Fruit fly (Drosophila melanogaster) whole organism, embryonic: ENCODE results near the gene CG32483.

ENCODE experiments used
- Abd-B ChIP-seq: fragments of 200-800 bp; sonication (Bioruptor generic); optimal IDR thresholded peaks from 2 replicates; lab custom pipeline; 2018; ENCODE audit warnings: missing biosample characterization, mild to moderate bottlenecking, missing genetic modification characterization, moderate library complexity
- CG12659 ChIP-seq: fragments of 200-800 bp; sonication (Bioruptor generic); optimal IDR thresholded peaks from 3 replicates; lab custom pipeline; 2017; ENCODE audit warnings: mild to moderate bottlenecking, missing biosample characterization, missing genetic modification reagents, missing genetic modification characterization
- CG13123 ChIP-seq: fragments of 200-800 bp; sonication (Bioruptor generic); optimal IDR thresholded peaks from 2 replicates; lab custom pipeline; 2016; ENCODE audit warnings: missing biosample characterization, missing genetic modification characterization
- CG13287 ChIP-seq: fragments of 200-800 bp; sonication (Bioruptor generic); IDR thresholded peaks from 2 replicates; pipeline ENCODE4 v1.3.6; 2022; ENCODE audit warnings: missing biosample characterization, missing genetic modification characterization; ENCODE audit not compliant: partially characterized antibody
- CG13424 ChIP-seq: fragments of 200-800 bp; sonication (Bioruptor generic); optimal IDR thresholded peaks from 2 replicates; lab custom pipeline; 2019; ENCODE audit warnings: missing biosample characterization, mild to moderate bottlenecking, missing genetic modification characterization, moderate library complexity
- CG13775 ChIP-seq: fragments of 200-800 bp; sonication (Bioruptor generic); optimal IDR thresholded peaks from 3 replicates; lab custom pipeline; 2017; ENCODE audit warnings: missing biosample characterization, mild to moderate bottlenecking, missing genetic modification characterization
- CG13894 ChIP-seq: fragments of 200-800 bp; sonication (Bioruptor generic); optimal IDR thresholded peaks from 3 replicates; lab custom pipeline; 2018; ENCODE audit warnings: missing biosample characterization, mild to moderate bottlenecking, missing genetic modification characterization, moderate library complexity
- CG14965 ChIP-seq: fragments of 200-800 bp; sonication (Bioruptor generic); optimal IDR thresholded peaks from 2 replicates; lab custom pipeline; 2016; ENCODE audit warnings: missing biosample characterization, missing genetic modification characterization, borderline replicate concordance
- CG15479 ChIP-seq: fragments of 200-800 bp; sonication (Bioruptor generic); optimal IDR thresholded peaks from 3 replicates; lab custom pipeline; 2019; ENCODE audit warnings: missing biosample characterization, mild to moderate bottlenecking, missing genetic modification characterization, moderate library complexity
- CG1603 ChIP-seq: fragments of 200-800 bp; sonication (Bioruptor generic); optimal IDR thresholded peaks from 2 replicates; lab custom pipeline; 2019; ENCODE audit warnings: missing biosample characterization, mild to moderate bottlenecking, missing genetic modification characterization, moderate library complexity
- CG16815 ChIP-seq: fragments of 200-800 bp; sonication (Bioruptor generic); optimal IDR thresholded peaks from 3 replicates; lab custom pipeline; 2017; ENCODE audit warnings: missing biosample characterization, mild to moderate bottlenecking, missing genetic modification characterization
- CG2116 ChIP-seq: fragments of 200-800 bp; sonication (Bioruptor generic); optimal IDR thresholded peaks from 3 replicates; lab custom pipeline; 2018; ENCODE audit warnings: missing biosample characterization, mild to moderate bottlenecking, missing genetic modification characterization
- CG4854 ChIP-seq: fragments of 200-800 bp; sonication (Bioruptor generic); optimal IDR thresholded peaks from 2 replicates; lab custom pipeline; 2016; ENCODE audit warnings: missing biosample characterization, missing genetic modification characterization, inconsistent platforms
- CG5245 ChIP-seq: fragments of 200-800 bp; sonication (Bioruptor generic); optimal IDR thresholded peaks from 3 replicates; lab custom pipeline; 2016; ENCODE audit warnings: missing biosample characterization, missing genetic modification characterization
- CG7556 ChIP-seq: fragments of 200-800 bp; sonication (Bioruptor generic); optimal IDR thresholded peaks from 2 replicates; lab custom pipeline; 2017; ENCODE audit warnings: missing biosample characterization, mild to moderate bottlenecking, missing genetic modification characterization
- CG8089 ChIP-seq: fragments of 200-800 bp; sonication (Bioruptor generic); optimal IDR thresholded peaks from 3 replicates; lab custom pipeline; 2016; ENCODE audit warnings: missing biosample characterization, missing genetic modification characterization
- CG8388 ChIP-seq: fragments of 200-800 bp; sonication (Bioruptor generic); optimal IDR thresholded peaks from 2 replicates; lab custom pipeline; 2019; ENCODE audit warnings: missing biosample characterization, mild to moderate bottlenecking, missing genetic modification characterization, moderate library complexity
- CG9727 ChIP-seq: fragments of 200-800 bp; sonication (Bioruptor generic); optimal IDR thresholded peaks from 3 replicates; lab custom pipeline; 2017; ENCODE audit warnings: missing biosample characterization, mild to moderate bottlenecking, missing genetic modification characterization
- D19B ChIP-seq: fragments of 200-800 bp; sonication (Bioruptor generic); optimal IDR thresholded peaks from 2 replicates; lab custom pipeline; 2017; ENCODE audit warnings: missing biosample characterization, mild to moderate bottlenecking, missing genetic modification characterization
- Dad ChIP-seq: fragments of 200-800 bp; sonication (Bioruptor generic); optimal IDR thresholded peaks from 3 replicates; lab custom pipeline; 2016; ENCODE audit warnings: missing biosample characterization, missing genetic modification characterization
- Deaf1 ChIP-seq: fragments of 200-800 bp; optimal IDR thresholded peaks from 3 replicates; lab custom pipeline; 2019; ENCODE audit warnings: missing biosample characterization, mild to moderate bottlenecking, missing genetic modification characterization, moderate library complexity
- Ets97D ChIP-seq: fragments of 200-800 bp; sonication (Bioruptor generic); optimal IDR thresholded peaks from 3 replicates; lab custom pipeline; 2016; ENCODE audit warnings: missing biosample characterization, missing genetic modification characterization
- Hmr ChIP-seq: fragments of 200-800 bp; sonication (Bioruptor generic); optimal IDR thresholded peaks from 3 replicates; lab custom pipeline; 2017; ENCODE audit warnings: mild to moderate bottlenecking, missing biosample characterization, missing genetic modification reagents, missing genetic modification characterization
- Nf-YB ChIP-seq: fragments of 200-800 bp; sonication (Bioruptor generic); optimal IDR thresholded peaks from 3 replicates; lab custom pipeline; 2019; ENCODE audit warnings: missing biosample characterization, mild to moderate bottlenecking, missing genetic modification characterization, moderate library complexity
- Oli ChIP-seq: fragments of 200-800 bp; sonication (Bioruptor generic); optimal IDR thresholded peaks from 2 replicates; lab custom pipeline; 2018; ENCODE audit warnings: missing biosample characterization, mild to moderate bottlenecking, missing genetic modification characterization, moderate library complexity
- Optix ChIP-seq: fragments of 200-800 bp; sonication (Bioruptor generic); IDR thresholded peaks from 3 replicates; pipeline ENCODE4 v1.3.6; 2022; ENCODE audit warnings: missing biosample characterization, missing genetic modification characterization
- Sry-β ChIP-seq: fragments of 200-800 bp; sonication (Bioruptor generic); optimal IDR thresholded peaks from 2 replicates; lab custom pipeline; 2018; ENCODE audit warnings: missing biosample characterization, mild to moderate bottlenecking, missing genetic modification characterization, moderate library complexity
- Usf ChIP-seq: fragments of 200-800 bp; sonication (Bioruptor generic); optimal IDR thresholded peaks from 2 replicates; lab custom pipeline; 2017; ENCODE audit warnings: missing genotype, missing biosample characterization, missing genetic modification characterization
- ara ChIP-seq: fragments of 200-800 bp; sonication (Bioruptor generic); IDR thresholded peaks from 2 replicates; pipeline ENCODE4 v1.3.6; 2022; ENCODE audit warnings: missing biosample characterization, missing genetic modification characterization
- ato ChIP-seq: fragments of 200-800 bp; sonication (Bioruptor generic); IDR thresholded peaks from 2 replicates; pipeline ENCODE4 v1.3.6; 2022; ENCODE audit warnings: missing biosample characterization, missing genetic modification characterization; ENCODE audit not compliant: partially characterized antibody
- bcd ChIP-seq: fragments of 200-800 bp; sonication (Bioruptor generic); optimal IDR thresholded peaks from 2 replicates; lab custom pipeline; 2017; ENCODE audit warnings: missing biosample characterization, mild to moderate bottlenecking, missing genetic modification characterization
- chn ChIP-seq: fragments of 200-800 bp; sonication (Bioruptor generic); optimal IDR thresholded peaks from 2 replicates; lab custom pipeline; 2016; ENCODE audit warnings: missing biosample characterization, missing genetic modification characterization
- gem ChIP-seq: fragments of 200-800 bp; sonication (Bioruptor generic); optimal IDR thresholded peaks from 2 replicates; lab custom pipeline; 2019; ENCODE audit warnings: missing biosample characterization, mild to moderate bottlenecking, missing genetic modification characterization, moderate library complexity
- ind ChIP-seq: fragments of 200-800 bp; sonication (Bioruptor generic); optimal IDR thresholded peaks from 3 replicates; lab custom pipeline; 2016; ENCODE audit warnings: missing biosample characterization, missing genetic modification characterization
- jing ChIP-seq: fragments of 200-800 bp; sonication (Bioruptor generic); optimal IDR thresholded peaks from 2 replicates; lab custom pipeline; 2018; ENCODE audit warnings: missing biosample characterization, mild to moderate bottlenecking, missing genetic modification characterization
- kni ChIP-seq: fragments of 200-800 bp; sonication (Bioruptor generic); optimal IDR thresholded peaks from 3 replicates; lab custom pipeline; 2017; ENCODE audit warnings: mild to moderate bottlenecking, missing biosample characterization, missing genetic modification reagents, missing genetic modification characterization
- lilli ChIP-seq: fragments of 200-800 bp; sonication (Bioruptor generic); optimal IDR thresholded peaks from 3 replicates; lab custom pipeline; 2016; ENCODE audit warnings: missing biosample characterization, missing genetic modification characterization
- lov ChIP-seq, 2 experiments: fragments of 200-800 bp in 1 of 2; fragments of >200 bp in 1 of 2; sonication (Bioruptor generic) in 1 of 2; IDR thresholded peaks in 1 of 2; optimal IDR thresholded peaks in 1 of 2; 2 replicates in 1 of 2; 3 replicates in 1 of 2; pipeline versions ENCODE4 v1.3.6 to Lab custom; 2017 to 2022; ENCODE audit warnings: missing biosample characterization in 1 of 2, missing genetic modification characterization in 1 of 2
- mam ChIP-seq: fragments of 200-800 bp; sonication (Bioruptor generic); optimal IDR thresholded peaks from 3 replicates; lab custom pipeline; 2016; ENCODE audit warnings: missing biosample characterization, missing genetic modification characterization
- pho ChIP-seq: fragments of 200-800 bp; sonication (Bioruptor generic); optimal IDR thresholded peaks from 2 replicates; lab custom pipeline; 2016; ENCODE audit warnings: missing biosample characterization, missing genetic modification characterization
- ssp ChIP-seq: fragments of 200-800 bp; sonication (Bioruptor generic); IDR thresholded peaks from 2 replicates; pipeline ENCODE4 v1.3.6; 2022; ENCODE audit warnings: missing biosample characterization, missing genetic modification characterization
- tin ChIP-seq: fragments of 200-800 bp; sonication (Bioruptor generic); optimal IDR thresholded peaks from 3 replicates; lab custom pipeline; 2016; ENCODE audit warnings: missing biosample characterization, missing genetic modification characterization
- tll ChIP-seq, 2 experiments: fragments of 200-800 bp in 1 of 2; fragments of >200 bp in 1 of 2; sonication (Bioruptor generic) in 1 of 2; optimal IDR thresholded peaks; 2 replicates each; lab custom pipeline; 2017 to 2019; ENCODE audit warnings: missing biosample characterization in 2 of 2, missing genetic modification characterization in 2 of 2, mild to moderate bottlenecking in 1 of 2, moderate library complexity in 1 of 2
- ttk ChIP-seq: fragments of 200-800 bp; sonication (Bioruptor generic); IDR thresholded peaks from 2 replicates; pipeline ENCODE4 v2.1.2; 2022; ENCODE audit warnings: missing biosample characterization, missing genetic modification characterization
- zen ChIP-seq: fragments of 200-800 bp; sonication (Bioruptor generic); optimal IDR thresholded peaks from 3 replicates; lab custom pipeline; 2018; ENCODE audit warnings: missing biosample characterization, mild to moderate bottlenecking, missing genetic modification characterization, moderate library complexity
- zfh1 ChIP-seq: fragments of 200-800 bp; sonication (Bioruptor generic); IDR thresholded peaks from 3 replicates; pipeline ENCODE4 v1.3.6; 2022; ENCODE audit warnings: missing biosample characterization, missing genetic modification characterization
- zfh2 ChIP-seq: fragments of 200-800 bp; sonication (Bioruptor generic); optimal IDR thresholded peaks from 2 replicates; lab custom pipeline; 2016; ENCODE audit warnings: missing biosample characterization, missing genetic modification characterization

CG32483 gene

dm6 chr3L:699368-700150 lies 9.7 kb upstream of the CG32483 start (continued):
- peak; percentile 75 for TF ChIP-seq gem (tag; lab: Kevin White, UChicago)
- no peak for TF ChIP-seq CG5245
- TF ChIP-seq lov (optimal IDR thresholded peaks at IDR 0.05; lab: Kevin White, UChicago): no peak
- 0 out of 3 replicates have a peak, but pooled peaks have one; percentile 49 for TF ChIP-seq lov (GFP tag; IDR thresholded peaks at IDR 0.05; lab: Robert Waterston, UW)
- peak; percentile 19 for TF ChIP-seq tin (GFP tag; lab: Kevin White, UChicago)
- TF ChIP-seq ara: no peak
- TF ChIP-seq pho (GFP tag; lab: Kevin White, UChicago): peak; percentile 13
- TF ChIP-seq CG8089 (GFP tag; lab: Kevin White, UChicago): no peak
- peak; percentile 42 for TF ChIP-seq Usf (GFP tag; lab: Kevin White, UChicago)
- peak; percentile 60 for TF ChIP-seq CG13775 (GFP tag; lab: Kevin White, UChicago)
- TF ChIP-seq CG13424 (tag; lab: Kevin White, UChicago): peak; percentile 53
- TF ChIP-seq kni (GFP tag; lab: Kevin White, UChicago): peak; percentile 97
- 0 out of 2 replicates have a peak, but pooled peaks have one; percentile 11 for TF ChIP-seq CG13287
- TF ChIP-seq CG8388 (GFP tag; lab: Kevin White, UChicago): peak; percentile 43
- TF ChIP-seq tll (GFP tag; optimal IDR thresholded peaks at IDR 0.05; lab: Kevin White, UChicago): peak; percentile 46 to 47
- TF ChIP-seq CG16815 (GFP tag; lab: Kevin White, UChicago): peak; percentile 50
- peak; percentile 1 for TF ChIP-seq D19B
- TF ChIP-seq ttk (GFP tag; lab: Robert Waterston, UW): peak; percentile 36; the same call in 1 of the 2 replicates
- TF ChIP-seq CG13894 (tag; lab: Kevin White, UChicago): peak; percentile 100
- TF ChIP-seq mam: peak; percentile 30
- peak; percentile 22 for TF ChIP-seq CG1603 (tag; lab: Kevin White, UChicago)
- TF ChIP-seq CG2116: no peak
- peak; percentile 0 for TF ChIP-seq Nf-YB (GFP tag; lab: Kevin White, UChicago)
- TF ChIP-seq Ets97D (GFP tag; lab: Kevin White, UChicago): no peak
- TF ChIP-seq Optix (GFP tag; lab: Robert Waterston, UW): 0 out of 3 replicates have a peak, but pooled peaks have one; percentile 11
- no peak for TF ChIP-seq CG14965 (GFP tag; lab: Kevin White, UChicago)
- peak; percentile 46 for TF ChIP-seq Oli (tag; lab: Kevin White, UChicago)
- TF ChIP-seq CG9727 (GFP tag; lab: Kevin White, UChicago): peak; percentile 51
- TF ChIP-seq chn (GFP tag; lab: Kevin White, UChicago): peak; percentile 51
- peak; percentile 0 for TF ChIP-seq zen (tag; lab: Kevin White, UChicago)
- TF ChIP-seq lilli (GFP tag; lab: Kevin White, UChicago): peak; percentile 52
- peak; percentile 5 for TF ChIP-seq ind
- TF ChIP-seq CG15479 (GFP tag; lab: Kevin White, UChicago): peak; percentile 97
- peak; percentile 34 for TF ChIP-seq zfh2 (GFP tag; lab: Kevin White, UChicago)
- TF ChIP-seq CG7556 (GFP tag; lab: Kevin White, UChicago): peak; percentile 77
- TF ChIP-seq ato: no peak
- TF ChIP-seq zfh1 (GFP tag; lab: Robert Waterston, UW): 0 out of 3 replicates have a peak, but pooled peaks have one; percentile 15
- TF ChIP-seq jing (GFP tag; lab: Kevin White, UChicago): peak; percentile 19
- TF ChIP-seq ssp (GFP tag; lab: Robert Waterston, UW): 0 out of 2 replicates have a peak, but pooled peaks have one; percentile 4
- peak; percentile 43 for TF ChIP-seq Abd-B (GFP tag; lab: Kevin White, UChicago)
- TF ChIP-seq Sry-β (GFP tag; lab: Kevin White, UChicago): peak; percentile 99
- no peak for TF ChIP-seq CG4854 (GFP tag; lab: Kevin White, UChicago)
- TF ChIP-seq Deaf1: peak; percentile 99
- TF ChIP-seq CG12659 (GFP tag; lab: Kevin White, UChicago): peak; percentile 50
- peak; percentile 2 for TF ChIP-seq Dad
- peak; percentile 48 for TF ChIP-seq bcd (GFP tag; lab: Kevin White, UChicago)
- TF ChIP-seq CG13123 (GFP tag; lab: Kevin White, UChicago): no peak
- peak; percentile 61 for TF ChIP-seq Hmr (GFP tag; lab: Kevin White, UChicago)
